Worm (Caenorhabditis elegans): ENCODE data around the gene srh-201.

DNA sequence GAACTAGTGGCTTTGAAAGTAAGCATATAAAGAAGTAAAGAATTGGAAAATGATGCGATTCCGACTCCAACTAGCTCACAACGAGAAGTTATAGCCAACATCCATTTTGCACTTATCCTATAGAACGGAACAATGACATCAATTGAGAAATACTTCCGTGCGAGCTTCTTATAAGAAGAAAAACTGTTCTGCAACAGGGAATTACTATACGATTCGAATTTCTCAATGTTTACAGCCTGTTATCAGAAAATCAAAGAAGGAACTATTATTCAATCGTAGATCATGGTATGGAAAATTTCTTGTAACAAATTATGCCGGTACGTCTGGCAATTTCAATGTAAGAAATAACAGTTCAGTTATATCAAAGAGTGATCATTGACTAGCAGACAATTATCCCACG is 27.9 kb downstream of the srh-201 start, which contains the start of gene str-85:
- no peak for TF ChIP-seq F52B5.7 (tag; optimal IDR thresholded peaks at IDR 0.05)
- TF ChIP-seq aptf-3 (GFP tag; IDR thresholded peaks at IDR 0.05), result no peak
- no peak for TF ChIP-seq ceh-58 (GFP tag; IDR thresholded peaks at IDR 0.05)
- TF ChIP-seq hrde-1 (tag; optimal IDR thresholded peaks at IDR 0.05; ENCODE audit: borderline replicate concordance), result no peak
- TF ChIP-seq dpl-1 (GFP tag; optimal IDR thresholded peaks at IDR 0.05), result no peak
- no peak for TF ChIP-seq him-1 (tag; optimal IDR thresholded peaks at IDR 0.05)
- no peak for TF ChIP-seq nhr-90 (tag; optimal IDR thresholded peaks at IDR 0.05)
- no peak for TF ChIP-seq nhr-80 (tag; optimal IDR thresholded peaks at IDR 0.05)
- TF ChIP-seq hlh-26 (GFP tag; conservative IDR thresholded peaks at IDR 0.05), result no peak
- TF ChIP-seq nhr-179 (tag; optimal IDR thresholded peaks at IDR 0.05), result no peak
- TF ChIP-seq athp-1 (tag; optimal IDR thresholded peaks at IDR 0.05), result no peak
- TF ChIP-seq ceh-27 (GFP tag; optimal IDR thresholded peaks at IDR 0.05), result no peak

Measured in whole organism, young adult.